Fruit fly (Drosophila melanogaster) whole organism, embryonic: ENCODE results near the gene mRpS7.

Source experiments
- Asciz ChIP-seq: fragments of 200-800 bp; sonication (Bioruptor generic); optimal IDR thresholded peaks from 2 replicates; lab custom pipeline; 2017; ENCODE audit warnings: missing biosample characterization, mild to moderate bottlenecking, missing genetic modification characterization, missing genetic modification reagents
- Atf6 ChIP-seq: fragments of 200-800 bp; sonication (Bioruptor generic); IDR thresholded peaks from 2 replicates; pipeline ENCODE4 v1.3.6; 2022; ENCODE audit warnings: missing biosample characterization, missing genetic modification characterization
- CG1024 ChIP-seq: fragments of 200-800 bp; sonication (Bioruptor generic); IDR thresholded peaks from 2 replicates; pipeline ENCODE4 v1.3.6; 2022; ENCODE audit warnings: missing biosample characterization, missing genetic modification characterization
- CG10321 ChIP-seq: fragments of 200-800 bp; sonication (Bioruptor generic); IDR thresholded peaks from 2 replicates; pipeline ENCODE4 v1.3.6; 2022; ENCODE audit warnings: missing biosample characterization, missing genetic modification characterization
- CG11456 ChIP-seq: fragments of 200-800 bp; sonication (Bioruptor generic); IDR thresholded peaks from 3 replicates; pipeline ENCODE4 v1.3.6; 2022; ENCODE audit warnings: missing biosample characterization, missing genetic modification characterization
- CG11695 ChIP-seq: fragments of 200-800 bp; sonication (Bioruptor generic); IDR thresholded peaks from 3 replicates; pipeline ENCODE4 v1.3.6; 2022; ENCODE audit warnings: missing biosample characterization, missing genetic modification characterization
- CG12155 ChIP-seq: fragments of 200-800 bp; sonication (Bioruptor generic); optimal IDR thresholded peaks from 3 replicates; lab custom pipeline; 2016; ENCODE audit warnings: missing biosample characterization, missing genetic modification characterization
- CG14710 ChIP-seq: fragments of 200-800 bp; sonication (Bioruptor generic); optimal IDR thresholded peaks from 3 replicates; lab custom pipeline; 2019; ENCODE audit warnings: missing biosample characterization, mild to moderate bottlenecking, missing genetic modification characterization, moderate library complexity
- CG1647 ChIP-seq: fragments of 200-800 bp; sonication (Bioruptor generic); optimal IDR thresholded peaks from 3 replicates; lab custom pipeline; 2016; ENCODE audit warnings: missing biosample characterization, missing genetic modification characterization
- CG16815 ChIP-seq: fragments of 200-800 bp; sonication (Bioruptor generic); optimal IDR thresholded peaks from 3 replicates; lab custom pipeline; 2017; ENCODE audit warnings: missing biosample characterization, mild to moderate bottlenecking, missing genetic modification characterization
- CG17802 ChIP-seq: fragments of 200-800 bp; sonication (Bioruptor generic); optimal IDR thresholded peaks from 2 replicates; lab custom pipeline; 2018; ENCODE audit warnings: missing biosample characterization, mild to moderate bottlenecking, missing genetic modification characterization, moderate library complexity
- CG18764 ChIP-seq: fragments of 200-800 bp; sonication (Bioruptor generic); optimal IDR thresholded peaks from 3 replicates; lab custom pipeline; 2016; ENCODE audit warnings: missing biosample characterization, missing genetic modification characterization
- CG2120 ChIP-seq: fragments of 200-800 bp; sonication (Bioruptor generic); optimal IDR thresholded peaks from 3 replicates; lab custom pipeline; 2016; ENCODE audit warnings: missing biosample characterization, missing genetic modification characterization
- CG30403 ChIP-seq: fragments of 200-800 bp; sonication (Bioruptor generic); optimal IDR thresholded peaks from 3 replicates; lab custom pipeline; 2016; ENCODE audit warnings: missing biosample characterization, missing genetic modification characterization
- CG6254 ChIP-seq: fragments of 200-800 bp; sonication (Bioruptor generic); optimal IDR thresholded peaks from 3 replicates; lab custom pipeline; 2017; ENCODE audit warnings: mild to moderate bottlenecking, missing biosample characterization, missing genetic modification reagents, missing genetic modification characterization
- CG7271 ChIP-seq: fragments of 200-800 bp; sonication (Bioruptor generic); optimal IDR thresholded peaks from 2 replicates; lab custom pipeline; 2018; ENCODE audit warnings: missing biosample characterization, mild to moderate bottlenecking, missing genetic modification characterization, moderate library complexity
- CG7745 ChIP-seq: fragments of 200-800 bp; sonication (Bioruptor generic); optimal IDR thresholded peaks from 2 replicates; lab custom pipeline; 2018; ENCODE audit warnings: missing biosample characterization, mild to moderate bottlenecking, missing genetic modification characterization, moderate library complexity
- CG8281 ChIP-seq: fragments of 200-800 bp; sonication (Bioruptor generic); optimal IDR thresholded peaks from 2 replicates; lab custom pipeline; 2018; ENCODE audit warnings: missing biosample characterization, mild to moderate bottlenecking, missing genetic modification characterization, moderate library complexity
- CG8388 ChIP-seq: fragments of 200-800 bp; sonication (Bioruptor generic); optimal IDR thresholded peaks from 2 replicates; lab custom pipeline; 2019; ENCODE audit warnings: missing biosample characterization, mild to moderate bottlenecking, missing genetic modification characterization, moderate library complexity
- CG8478 ChIP-seq: fragments of >200 bp; optimal IDR thresholded peaks from 2 replicates; lab custom pipeline; 2018
- Chrac-16 ChIP-seq: fragments of 200-800 bp; sonication (Bioruptor generic); optimal IDR thresholded peaks from 3 replicates; lab custom pipeline; 2016; ENCODE audit warnings: missing biosample characterization, missing genetic modification characterization
- Dad ChIP-seq: fragments of 200-800 bp; sonication (Bioruptor generic); optimal IDR thresholded peaks from 3 replicates; lab custom pipeline; 2016; ENCODE audit warnings: missing biosample characterization, missing genetic modification characterization
- Doc2 ChIP-seq: fragments of 200-800 bp; sonication (Bioruptor generic); IDR thresholded peaks from 2 replicates; pipeline ENCODE4 v1.3.6; 2022; ENCODE audit warnings: missing biosample characterization, missing genetic modification characterization
- Dp ChIP-seq: fragments of 200-800 bp; sonication (Bioruptor generic); optimal IDR thresholded peaks from 2 replicates; lab custom pipeline; 2018; ENCODE audit warnings: missing biosample characterization, mild to moderate bottlenecking, missing genetic modification characterization, moderate library complexity
- Hey ChIP-seq: fragments of 200-800 bp; sonication (Bioruptor generic); optimal IDR thresholded peaks from 3 replicates; lab custom pipeline; 2018; ENCODE audit warnings: missing biosample characterization, mild to moderate bottlenecking, missing genetic modification characterization
- HmgD ChIP-seq: fragments of 200-800 bp; sonication (Bioruptor generic); optimal IDR thresholded peaks from 3 replicates; lab custom pipeline; 2016; ENCODE audit warnings: missing biosample characterization, missing genetic modification characterization
- HmgZ ChIP-seq: fragments of 200-800 bp; sonication (Bioruptor generic); optimal IDR thresholded peaks from 2 replicates; lab custom pipeline; 2018; ENCODE audit warnings: missing biosample characterization, mild to moderate bottlenecking, missing genetic modification characterization
- Hmr ChIP-seq: fragments of 200-800 bp; sonication (Bioruptor generic); optimal IDR thresholded peaks from 3 replicates; lab custom pipeline; 2017; ENCODE audit warnings: mild to moderate bottlenecking, missing biosample characterization, missing genetic modification reagents, missing genetic modification characterization
- Lim3 ChIP-seq: fragments of 200-800 bp; sonication (Bioruptor generic); IDR thresholded peaks from 2 replicates; pipeline ENCODE4 v1.3.6; 2022; ENCODE audit warnings: missing biosample characterization, missing genetic modification characterization
- MBD-R2 ChIP-seq: fragments of 200-800 bp; sonication (Bioruptor generic); IDR thresholded peaks from 2 replicates; pipeline ENCODE4 v1.3.6; 2022; ENCODE audit warnings: missing biosample characterization, missing genetic modification characterization
- Nf-YA ChIP-seq: fragments of 200-800 bp; sonication (Bioruptor generic); IDR thresholded peaks from 2 replicates; pipeline ENCODE4 v1.3.6; 2022; ENCODE audit warnings: missing biosample characterization, missing genetic modification characterization
- Side ChIP-seq: fragments of 200-800 bp; sonication (Bioruptor generic); optimal IDR thresholded peaks from 2 replicates; lab custom pipeline; 2016; ENCODE audit warnings: missing biosample characterization, missing genetic modification characterization
- Taf1 ChIP-seq: fragments of 200-800 bp; sonication (Bioruptor generic); IDR thresholded peaks from 2 replicates; pipeline ENCODE4 v1.3.6; 2022; ENCODE audit warnings: missing biosample characterization, missing genetic modification characterization
- ase ChIP-seq: fragments of 200-800 bp; sonication (Bioruptor generic); IDR thresholded peaks from 3 replicates; pipeline ENCODE4 v1.3.6; 2022; ENCODE audit warnings: missing biosample characterization, missing genetic modification characterization
- bsh ChIP-seq, 2 experiments: fragments of 200-800 bp; sonication (Bioruptor generic); optimal IDR thresholded peaks; 2 replicates each; lab custom pipeline; 2017 to 2018; ENCODE audit warnings: mild to moderate bottlenecking in 2 of 2, missing biosample characterization in 2 of 2, missing genetic modification characterization in 2 of 2, moderate library complexity in 1 of 2
- cg ChIP-seq: fragments of 200-800 bp; sonication (Bioruptor generic); optimal IDR thresholded peaks from 3 replicates; lab custom pipeline; 2019; ENCODE audit warnings: missing biosample characterization, mild to moderate bottlenecking, missing genetic modification characterization, moderate library complexity
- ci ChIP-seq: fragments of 200-800 bp; sonication (Bioruptor generic); IDR thresholded peaks from 3 replicates; pipeline ENCODE4 v1.3.6; 2022; ENCODE audit warnings: missing biosample characterization, missing genetic modification characterization
- crp ChIP-seq, 2 experiments: fragments of 200-800 bp; sonication (Bioruptor generic); optimal IDR thresholded peaks; 2 replicates in 1 of 2; 3 replicates in 1 of 2; lab custom pipeline; 2017; ENCODE audit warnings: missing biosample characterization in 2 of 2, missing genetic modification characterization in 2 of 2, mild to moderate bottlenecking in 1 of 2, moderate library complexity in 1 of 2
- dimm ChIP-seq: fragments of 200-800 bp; sonication (Bioruptor generic); IDR thresholded peaks from 2 replicates; pipeline ENCODE4 v1.3.6; 2022; ENCODE audit warnings: missing biosample characterization, missing genetic modification characterization
- emc ChIP-seq: fragments of 200-800 bp; sonication (Bioruptor generic); optimal IDR thresholded peaks from 2 replicates; lab custom pipeline; 2016; ENCODE audit warnings: missing biosample characterization, missing genetic modification characterization
- esg ChIP-seq: fragments of 200-800 bp; sonication (Bioruptor generic); conservative IDR thresholded peaks from 2 replicates; pipeline ENCODE4 v1.3.6; 2022; ENCODE audit warnings: missing biosample characterization, missing genetic modification characterization
- exex ChIP-seq: fragments of 200-800 bp; sonication (Bioruptor generic); optimal IDR thresholded peaks from 4 replicates; lab custom pipeline; 2018; ENCODE audit warnings: missing biosample characterization, mild to moderate bottlenecking, missing genetic modification characterization, moderate library complexity
- gro ChIP-seq: fragments of 200-800 bp; sonication (Bioruptor generic); optimal IDR thresholded peaks from 2 replicates; lab custom pipeline; 2016; ENCODE audit warnings: missing biosample characterization, missing genetic modification characterization
- gsb ChIP-seq: fragments of 200-800 bp; sonication (Bioruptor generic); IDR thresholded peaks from 2 replicates; pipeline ENCODE4 v1.3.6; 2022; ENCODE audit warnings: missing biosample characterization, missing genetic modification characterization
- hkb ChIP-seq, 2 experiments: fragments of 200-800 bp in 1 of 2; fragments of >200 bp in 1 of 2; sonication (Bioruptor generic) in 1 of 2; IDR thresholded peaks in 1 of 2; optimal IDR thresholded peaks in 1 of 2; 2 replicates each; pipeline versions ENCODE4 v1.3.6 to Lab custom; 2017 to 2022; ENCODE audit warnings: missing biosample characterization in 1 of 2, missing genetic modification characterization in 1 of 2
- kah ChIP-seq: fragments of 200-800 bp; sonication (Bioruptor generic); optimal IDR thresholded peaks from 2 replicates; lab custom pipeline; 2018; ENCODE audit warnings: missing biosample characterization, mild to moderate bottlenecking, missing genetic modification characterization
- nerfin-2 ChIP-seq: fragments of 200-800 bp; sonication (Bioruptor generic); IDR thresholded peaks from 2 replicates; pipeline ENCODE4 v1.3.6; 2022; ENCODE audit warnings: missing biosample characterization, missing genetic modification characterization; ENCODE audit not compliant: partially characterized antibody
- org-1 ChIP-seq: fragments of 200-800 bp; sonication (Bioruptor generic); optimal IDR thresholded peaks from 2 replicates; lab custom pipeline; 2017; ENCODE audit warnings: missing biosample characterization, missing genetic modification characterization
- sim ChIP-seq: fragments of 200-800 bp; sonication (Bioruptor generic); IDR thresholded peaks from 2 replicates; pipeline ENCODE4 v1.3.6; 2022; ENCODE audit warnings: missing biosample characterization, missing genetic modification characterization
- tio ChIP-seq: fragments of 200-800 bp; sonication (Bioruptor generic); optimal IDR thresholded peaks from 2 replicates; lab custom pipeline; 2017; ENCODE audit warnings: missing biosample characterization, missing genetic modification characterization, inconsistent platforms
- toy ChIP-seq: fragments of 200-800 bp; sonication (Bioruptor generic); IDR thresholded peaks from 2 replicates; pipeline ENCODE4 v1.3.6; 2022; ENCODE audit warnings: missing biosample characterization, missing genetic modification characterization
- wor ChIP-seq: fragments of 200-800 bp; sonication (Bioruptor generic); IDR thresholded peaks from 2 replicates; pipeline ENCODE4 v1.3.6; 2022; ENCODE audit warnings: missing biosample characterization, missing genetic modification characterization

Gene mRpS7

dm6 chr2L:10341405-10341804 lies 45.1 kb upstream of the mRpS7 start, which contains the start of gene CG31715 (continued):
- TF ChIP-seq ci (no peak), CG17802 (tag; lab: Kevin White, UChicago) (no peak), Hey (tag; lab: Kevin White, UChicago) (no peak), cg (GFP tag; lab: Kevin White, UChicago) (no peak), Doc2 (GFP tag; lab: Robert Waterston, UW) (no peak), CG16815 (GFP tag; lab: Kevin White, UChicago) (no peak), exex (tag; lab: Kevin White, UChicago) (no peak), tio (no peak), crp (GFP tag; optimal IDR thresholded peaks at IDR 0.05; lab: Kevin White, UChicago) (peak in 1 of 2 experiments; percentile 56), Lim3 (GFP tag; lab: Robert Waterston, UW) (no peak), kah (peak; percentile 59), emc (GFP tag; lab: Kevin White, UChicago) (no peak), sim (GFP tag; lab: Robert Waterston, UW) (no peak), CG7271 (tag; lab: Kevin White, UChicago) (no peak), dimm (GFP tag; lab: Robert Waterston, UW) (no peak), Dp (GFP tag; lab: Kevin White, UChicago) (peak; percentile 12), Dad (no peak), hkb (optimal IDR thresholded peaks at IDR 0.05; lab: Kevin White, UChicago) (no peak), hkb (GFP tag; IDR thresholded peaks at IDR 0.05; lab: Robert Waterston, UW) (no peak), CG1024 (GFP tag; lab: Robert Waterston, UW) (no peak), CG8478 (lab: Kevin White, UChicago) (no peak), Nf-YA (GFP tag; lab: Robert Waterston, UW) (no peak), CG10321 (GFP tag; lab: Robert Waterston, UW) (no peak), bsh (GFP tag; optimal IDR thresholded peaks at IDR 0.05; lab: Kevin White, UChicago) (peak in 1 of 2 experiments; percentile 7), Hmr (GFP tag; lab: Kevin White, UChicago) (no peak), esg (0 out of 2 replicates have a peak, but pooled peaks have one; percentile 11), CG11695 (GFP tag; lab: Robert Waterston, UW) (no peak), CG18764 (GFP tag; lab: Kevin White, UChicago) (no peak), CG6254 (no peak), MBD-R2 (GFP tag; lab: Robert Waterston, UW) (peak; percentile 66), wor (GFP tag; lab: Robert Waterston, UW) (no peak), nerfin-2 (no peak), gro (GFP tag; lab: Kevin White, UChicago) (no peak), Atf6 (GFP tag; lab: Robert Waterston, UW) (0 out of 2 replicates have a peak, but pooled peaks have one; percentile 19), toy (GFP tag; lab: Robert Waterston, UW) (no peak), CG12155 (no peak), CG1647 (GFP tag; lab: Kevin White, UChicago) (no peak), org-1 (no peak), Chrac-16 (GFP tag; lab: Kevin White, UChicago) (no peak), CG8388 (GFP tag; lab: Kevin White, UChicago) (peak; percentile 99), HmgZ (tag; lab: Kevin White, UChicago) (no peak), Side (GFP tag; lab: Kevin White, UChicago) (no peak), CG8281 (tag; lab: Kevin White, UChicago) (no peak), Taf1 (GFP tag; lab: Robert Waterston, UW) (no peak), ase (no peak), CG2120 (peak; percentile 23), CG14710 (tag; lab: Kevin White, UChicago) (peak; percentile 23), gsb (GFP tag; lab: Robert Waterston, UW) (no peak), CG11456 (GFP tag; lab: Robert Waterston, UW) (no peak), CG30403 (peak; percentile 16), Asciz (GFP tag; lab: Kevin White, UChicago) (no peak), CG7745 (tag; lab: Kevin White, UChicago) (peak; percentile 98), HmgD (no peak)
